Fruit fly (Drosophila melanogaster): Measurements from ENCODE around the gene CG11076.
A peak's percentile ranks its signal among the peaks of the same experiment; 100 is the strongest.

Gene CG11076

dm6 chr4:1030692-1031110, 856 bp downstream of the CG11076 start (continued):
- TF ChIP-seq Smox (GFP tag; optimal IDR thresholded peaks at IDR 0.05) (no peak), CG8119 (GFP tag; IDR thresholded peaks at IDR 0.05) (no peak), Blimp-1 (GFP tag; optimal IDR thresholded peaks at IDR 0.05) (no peak), CG4318 (GFP tag; optimal IDR thresholded peaks at IDR 0.05) (no peak), Eip93F (GFP tag; optimal IDR thresholded peaks at IDR 0.05) (no peak)

- TF ChIP-seq achi (GFP tag; optimal IDR thresholded peaks at IDR 0.05) (peak; percentile 13), Eip78C (GFP tag) (peak; percentile 62), CG31627 (GFP tag; optimal IDR thresholded peaks at IDR 0.05) (peak; percentile 14), CG32006 (GFP tag; optimal IDR thresholded peaks at IDR 0.05) (no peak), Hr39 (GFP tag; optimal IDR thresholded peaks at IDR 0.05) (peak; percentile 14), CG6854 (GFP tag; optimal IDR thresholded peaks at IDR 0.05) (no peak), topi (GFP tag; optimal IDR thresholded peaks at IDR 0.05) (peak; percentile 12), vri (GFP tag; optimal IDR thresholded peaks at IDR 0.05) (peak; percentile 35), Met (GFP tag; optimal IDR thresholded peaks at IDR 0.05) (peak; percentile 38), CG8319 (GFP tag; optimal IDR thresholded peaks at IDR 0.05) (no peak), Hr38 (GFP tag; optimal IDR thresholded peaks at IDR 0.05) (no peak), pdm3 (GFP tag; optimal IDR thresholded peaks at IDR 0.05) (peak; percentile 20), OdsH (GFP tag; optimal IDR thresholded peaks at IDR 0.05) (peak; percentile 12), CG9139 (GFP tag; optimal IDR thresholded peaks at IDR 0.05) (no peak), CG16779 (tag; optimal IDR thresholded peaks at IDR 0.05) (no peak), Hr4 (GFP tag; optimal IDR thresholded peaks at IDR 0.05) (peak; percentile 13), esn (GFP tag; optimal IDR thresholded peaks at IDR 0.05) (peak; percentile 46), svp (GFP tag) (peak; percentile 48), Eip93F (GFP tag; optimal IDR thresholded peaks at IDR 0.05) (peak; percentile 13), CG3919 (GFP tag; optimal IDR thresholded peaks at IDR 0.05) (peak; percentile 22), Smox (GFP tag; optimal IDR thresholded peaks at IDR 0.05) (peak; percentile 37), CG10669 (GFP tag; optimal IDR thresholded peaks at IDR 0.05) (no peak)
These were observed 2.3 kb downstream of the CG11076 start, which contains the start of gene Mpv17 for dm6 chr4:1029198-1029795. Mpv17 (minus strand) TSS chr4:1029361.

dm6 chr4:1026806-1027431, 4.6 kb downstream of the CG11076 start, which contains the start of gene PlexA:
PlexA (minus strand) TSS chr4:1027101.
- TF ChIP-seq CG15336 (GFP tag; IDR thresholded peaks at IDR 0.05) (peak; percentile 66), topi (GFP tag; optimal IDR thresholded peaks at IDR 0.05) (peak; percentile 57), CG7368 (GFP tag; optimal IDR thresholded peaks at IDR 0.05) (no peak), fd85E (GFP tag; optimal IDR thresholded peaks at IDR 0.05) (peak; percentile 25), Smox (GFP tag; optimal IDR thresholded peaks at IDR 0.05) (peak; percentile 61), CG31627 (GFP tag; optimal IDR thresholded peaks at IDR 0.05) (peak; percentile 81), Hr4 (GFP tag; optimal IDR thresholded peaks at IDR 0.05) (peak; percentile 61), Hr39 (GFP tag; optimal IDR thresholded peaks at IDR 0.05) (peak; percentile 84), CG10631 (GFP tag; optimal IDR thresholded peaks at IDR 0.05) (peak; percentile 76), CG6276 (GFP tag; optimal IDR thresholded peaks at IDR 0.05) (peak; percentile 38), Ets21C (GFP tag; optimal IDR thresholded peaks at IDR 0.05) (peak; percentile 66), pdm3 (GFP tag; optimal IDR thresholded peaks at IDR 0.05) (peak; percentile 72), svp (GFP tag) (no peak), ss (GFP tag; optimal IDR thresholded peaks at IDR 0.05) (peak in 1 of 2 experiments; percentile 70), CG3032 (tag; optimal IDR thresholded peaks at IDR 0.05) (peak; percentile 89), Eip75B (GFP tag; optimal IDR thresholded peaks at IDR 0.05) (peak; percentile 29), CG11762 (GFP tag; optimal IDR thresholded peaks at IDR 0.05; ENCODE audit: insufficient read depth) (peak; percentile 22), CG4318 (GFP tag; optimal IDR thresholded peaks at IDR 0.05) (peak; percentile 70), net (GFP tag; optimal IDR thresholded peaks at IDR 0.05) (peak; percentile 69), CG34406 (GFP tag; optimal IDR thresholded peaks at IDR 0.05) (peak; percentile 58), Eip93F (GFP tag; optimal IDR thresholded peaks at IDR 0.05) (no peak), CG10669 (GFP tag; optimal IDR thresholded peaks at IDR 0.05) (peak; percentile 79), dsx (GFP tag; optimal IDR thresholded peaks at IDR 0.05; ENCODE audit: poor library complexity, severe bottlenecking) (peak; percentile 82), fkh (GFP tag; optimal IDR thresholded peaks at IDR 0.05) (no peak), dac (GFP tag; optimal IDR thresholded peaks at IDR 0.05) (peak; percentile 6), vri (GFP tag; optimal IDR thresholded peaks at IDR 0.05) (no peak), CG11902 (GFP tag; optimal IDR thresholded peaks at IDR 0.05) (peak; percentile 88), acj6 (GFP tag; optimal IDR thresholded peaks at IDR 0.05) (peak; percentile 75), CG32006 (GFP tag; optimal IDR thresholded peaks at IDR 0.05) (peak; percentile 84), spab (GFP tag; optimal IDR thresholded peaks at IDR 0.05) (no peak), Sox14 (GFP tag; optimal IDR thresholded peaks at IDR 0.05) (peak; percentile 75), OdsH (GFP tag; optimal IDR thresholded peaks at IDR 0.05) (peak; percentile 75), eg (GFP tag; IDR thresholded peaks at IDR 0.05) (no peak)

Measured in whole organism, prepupa.